Fruit fly (Drosophila melanogaster): ENCODE measurements around the gene fax.

DNA sequence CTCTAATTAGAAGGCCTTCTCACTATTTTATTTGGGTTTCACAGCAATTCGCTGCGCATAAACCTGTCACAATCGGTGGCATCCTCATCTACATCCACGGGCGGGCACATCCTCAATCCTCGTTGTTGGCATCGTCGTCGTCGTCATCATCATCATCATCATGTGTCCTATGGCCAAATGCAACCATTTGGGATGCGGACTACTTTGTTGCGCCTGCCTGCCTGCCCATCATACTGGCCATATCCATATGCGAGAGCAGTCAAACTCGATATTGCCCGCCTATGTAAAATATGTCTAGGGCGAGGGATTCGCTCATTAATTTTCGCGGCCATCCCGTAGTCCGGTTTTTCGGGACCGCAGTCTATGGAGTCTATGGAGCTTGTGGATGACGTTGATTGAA is 25.6 kb upstream of the fax start:
- no peak for TF ChIP-seq CG4496 (GFP tag; IDR thresholded peaks at IDR 0.05)
- no peak for TF ChIP-seq CG12605 (GFP tag; IDR thresholded peaks at IDR 0.05)
- TF ChIP-seq CG9948 (tag; optimal IDR thresholded peaks at IDR 0.05) = no peak
- no peak for TF ChIP-seq CG17806 (tag; optimal IDR thresholded peaks at IDR 0.05)
